Fruit fly (Drosophila melanogaster): ENCODE data around the gene CG9692.

The CG9692 gene

DNA sequence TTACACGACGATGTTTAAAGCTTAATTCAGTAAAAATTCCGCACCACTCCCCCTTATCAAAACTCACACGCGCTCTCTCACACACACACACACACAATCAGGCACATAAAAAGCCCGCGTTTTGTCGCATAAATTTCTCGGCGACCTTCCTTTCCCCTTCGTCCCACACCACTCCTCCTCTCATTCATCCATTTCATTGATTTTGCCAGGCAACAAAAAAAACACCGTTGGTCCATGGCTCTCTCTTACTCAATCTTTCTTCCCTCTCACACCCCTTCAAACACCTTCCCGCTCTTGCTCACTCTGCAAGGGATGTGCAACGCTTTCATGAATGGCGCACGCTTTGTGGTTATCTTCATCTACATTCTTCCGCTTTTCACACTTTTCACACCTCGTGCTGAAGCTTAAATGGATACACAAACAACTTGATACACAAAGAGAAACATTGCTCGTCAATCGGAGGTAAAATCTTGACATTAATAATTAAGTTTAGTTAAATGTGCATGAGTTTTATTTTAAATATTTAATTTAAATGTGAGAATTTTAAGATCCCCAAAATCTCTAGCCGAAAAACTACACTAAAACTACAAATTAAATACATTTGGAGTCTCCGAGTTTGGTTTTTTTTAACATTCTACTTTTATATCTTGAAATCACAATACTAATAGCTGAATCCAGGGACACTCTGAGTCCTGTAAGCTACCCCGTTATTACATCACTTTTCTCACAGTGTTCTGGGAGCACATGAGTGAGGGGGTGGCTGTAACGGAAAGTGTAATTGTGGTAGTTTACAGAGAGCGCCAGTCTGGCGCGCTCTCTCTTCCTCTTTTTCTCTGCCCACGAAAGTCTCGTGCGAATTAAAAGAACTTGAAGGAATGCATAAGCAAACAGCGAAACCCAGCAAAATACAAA is 44.6 kb upstream of the CG9692 start (continued):
- TF ChIP-seq dac (GFP tag; optimal IDR thresholded peaks at IDR 0.05), result peak; percentile 96
- TF ChIP-seq CG11902 (GFP tag; optimal IDR thresholded peaks at IDR 0.05), result peak; percentile 95
- TF ChIP-seq svp (GFP tag), result peak; percentile 96
- TF ChIP-seq pdm3 (GFP tag; optimal IDR thresholded peaks at IDR 0.05), result peak; percentile 97
- peak; percentile 99 for TF ChIP-seq CG32006 (GFP tag; optimal IDR thresholded peaks at IDR 0.05)
- peak; percentile 93 for TF ChIP-seq CG6163 (GFP tag; IDR thresholded peaks at IDR 0.05)
- TF ChIP-seq CG10631 (GFP tag; optimal IDR thresholded peaks at IDR 0.05), result peak; percentile 97
- peak; percentile 97 for TF ChIP-seq acj6 (GFP tag; optimal IDR thresholded peaks at IDR 0.05)
- TF ChIP-seq Ets21C (GFP tag; optimal IDR thresholded peaks at IDR 0.05), result peak; percentile 92
- peak; percentile 98 for TF ChIP-seq CG6276 (GFP tag; optimal IDR thresholded peaks at IDR 0.05)
- TF ChIP-seq CG3919 (GFP tag; optimal IDR thresholded peaks at IDR 0.05), result peak; percentile 98
- TF ChIP-seq net (GFP tag; optimal IDR thresholded peaks at IDR 0.05), result peak; percentile 97
- TF ChIP-seq Eip75B (GFP tag; optimal IDR thresholded peaks at IDR 0.05), result peak; percentile 96
- peak; percentile 95 for TF ChIP-seq Met (GFP tag; optimal IDR thresholded peaks at IDR 0.05)
- peak; percentile 92 for TF ChIP-seq Gug (GFP tag; IDR thresholded peaks at IDR 0.05)
- TF ChIP-seq spab (GFP tag; optimal IDR thresholded peaks at IDR 0.05), result peak; percentile 98
- peak; percentile 99 for TF ChIP-seq Eip78C (GFP tag)
- peak; percentile 89 for TF ChIP-seq Blimp-1 (GFP tag; optimal IDR thresholded peaks at IDR 0.05)
- peak; percentile 96 for TF ChIP-seq CG8632 (GFP tag; optimal IDR thresholded peaks at IDR 0.05)
- peak; percentile 96 for TF ChIP-seq CG6792 (GFP tag; optimal IDR thresholded peaks at IDR 0.05)
- peak; percentile 95 for TF ChIP-seq lz (GFP tag; optimal IDR thresholded peaks at IDR 0.05)
- TF ChIP-seq CG8319 (GFP tag; optimal IDR thresholded peaks at IDR 0.05), result peak; percentile 93
- peak; percentile 97 for TF ChIP-seq CG15336 (GFP tag; IDR thresholded peaks at IDR 0.05)
- peak; percentile 96 for TF ChIP-seq CG3032 (tag; optimal IDR thresholded peaks at IDR 0.05)
- TF ChIP-seq fd85E (GFP tag; optimal IDR thresholded peaks at IDR 0.05), result peak; percentile 71
- peak; percentile 91 for TF ChIP-seq CG11294 (GFP tag; IDR thresholded peaks at IDR 0.05)
- peak; percentile 94 for TF ChIP-seq CG31627 (GFP tag; optimal IDR thresholded peaks at IDR 0.05)

- TF ChIP-seq Lpt (GFP tag; optimal IDR thresholded peaks at IDR 0.05), result peak; percentile 77
- peak; percentile 89 for TF ChIP-seq CG10669 (GFP tag; optimal IDR thresholded peaks at IDR 0.05)
- peak; percentile 62 for TF ChIP-seq achi (GFP tag; optimal IDR thresholded peaks at IDR 0.05)
- peak; percentile 89 for TF ChIP-seq CG3919 (GFP tag; optimal IDR thresholded peaks at IDR 0.05)
- peak; percentile 64 for TF ChIP-seq CG8319 (GFP tag; optimal IDR thresholded peaks at IDR 0.05)
- TF ChIP-seq acj6 (GFP tag; optimal IDR thresholded peaks at IDR 0.05), result peak; percentile 36
- peak; percentile 68 for TF ChIP-seq lz (GFP tag; optimal IDR thresholded peaks at IDR 0.05)
- TF ChIP-seq pdm3 (GFP tag; optimal IDR thresholded peaks at IDR 0.05), result peak; percentile 64
- peak; percentile 68 for TF ChIP-seq CG11762 (GFP tag; optimal IDR thresholded peaks at IDR 0.05; ENCODE audit: insufficient read depth)
- TF ChIP-seq Gug (GFP tag; IDR thresholded peaks at IDR 0.05), result 0 out of 2 replicates have a peak, but pooled peaks have one; percentile 34
- peak; percentile 58 for TF ChIP-seq Ets21C (GFP tag; optimal IDR thresholded peaks at IDR 0.05)
- peak; percentile 55 for TF ChIP-seq CG1621 (tag; optimal IDR thresholded peaks at IDR 0.05)
- peak; percentile 75 for TF ChIP-seq eg (GFP tag; IDR thresholded peaks at IDR 0.05)
- TF ChIP-seq CG4318 (GFP tag; optimal IDR thresholded peaks at IDR 0.05), result peak; percentile 52
- peak; percentile 40 for TF ChIP-seq Blimp-1 (GFP tag; optimal IDR thresholded peaks at IDR 0.05)
- peak; percentile 79 for TF ChIP-seq CG3032 (tag; optimal IDR thresholded peaks at IDR 0.05)
- peak; percentile 51 for TF ChIP-seq OdsH (GFP tag; optimal IDR thresholded peaks at IDR 0.05)
- peak; percentile 58 for TF ChIP-seq dac (GFP tag; optimal IDR thresholded peaks at IDR 0.05)
- peak; percentile 48 for TF ChIP-seq Hr39 (GFP tag; optimal IDR thresholded peaks at IDR 0.05)
- peak; percentile 15 for TF ChIP-seq CG34406 (GFP tag; optimal IDR thresholded peaks at IDR 0.05)
- TF ChIP-seq CG6854 (GFP tag; optimal IDR thresholded peaks at IDR 0.05), result peak; percentile 49
- peak; percentile 59 for TF ChIP-seq esn (GFP tag; optimal IDR thresholded peaks at IDR 0.05)
- peak; percentile 45 for TF ChIP-seq Met (GFP tag; optimal IDR thresholded peaks at IDR 0.05)
- TF ChIP-seq CG8632 (GFP tag; optimal IDR thresholded peaks at IDR 0.05), result no peak
- TF ChIP-seq CG31627 (GFP tag; optimal IDR thresholded peaks at IDR 0.05), result peak; percentile 38
- peak; percentile 68 for TF ChIP-seq CG32006 (GFP tag; optimal IDR thresholded peaks at IDR 0.05)
- TF ChIP-seq Sox14 (GFP tag; optimal IDR thresholded peaks at IDR 0.05), result peak; percentile 68
- TF ChIP-seq Smox (GFP tag; optimal IDR thresholded peaks at IDR 0.05), result no peak
- peak; percentile 23 for TF ChIP-seq fkh (GFP tag; optimal IDR thresholded peaks at IDR 0.05)
- no peak for TF ChIP-seq net (GFP tag; optimal IDR thresholded peaks at IDR 0.05)
- TF ChIP-seq Eip78C (GFP tag), result peak; percentile 96
- peak; percentile 52 for TF ChIP-seq CG6792 (GFP tag; optimal IDR thresholded peaks at IDR 0.05)
- TF ChIP-seq dsx (GFP tag; optimal IDR thresholded peaks at IDR 0.05; ENCODE audit: poor library complexity, severe bottlenecking), result peak; percentile 38
These were observed 43.3 kb upstream of the CG9692 start, which contains the start of gene Baldspot for dm6 chr3L:16661167-16662109. Baldspot (minus strand) TSS chr3L:16661615.

Data from whole organism, prepupa.